Worm (Caenorhabditis elegans) whole organism, early embryonic: Measurements from ENCODE around the gene Y113G7B.11.

Source experiments
- B0310.2 ChIP-seq: sonication (generic microtip); optimal IDR thresholded peaks from 2 replicates; lab custom pipeline; 2016; ENCODE audit warnings: mild to moderate bottlenecking, missing genetic modification characterization, missing compliant biosample characterization
- F13C5.2 ChIP-seq: sonication (generic microtip); optimal IDR thresholded peaks from 2 replicates; lab custom pipeline; 2017; ENCODE audit warnings: mild to moderate bottlenecking, missing genetic modification characterization, inconsistent platforms, missing compliant biosample characterization
- aly-1 ChIP-seq: sonication (generic microtip); optimal IDR thresholded peaks from 2 replicates; lab custom pipeline; 2016; ENCODE audit warnings: missing genetic modification characterization, missing compliant biosample characterization
- ama-1 ChIP-seq: fragments of 150-350 bp; optimal IDR thresholded peaks from 2 replicates; lab custom pipeline; 2014
- ceh-13 ChIP-seq: fragments of 200-800 bp; sonication (Bioruptor generic); optimal IDR thresholded peaks from 2 replicates; lab custom pipeline; 2018; ENCODE audit warnings: mild to moderate bottlenecking, missing genetic modification characterization, missing compliant biosample characterization
- ceh-36 ChIP-seq: sonication (generic microtip); optimal IDR thresholded peaks from 2 replicates; lab custom pipeline; 2016; ENCODE audit warnings: missing genetic modification characterization, inconsistent platforms, missing compliant biosample characterization
- ets-7 ChIP-seq: sonication (generic microtip); optimal IDR thresholded peaks from 2 replicates; lab custom pipeline; 2016; ENCODE audit warnings: missing genotype, missing genetic modification characterization, missing compliant biosample characterization
- flt-1 ChIP-seq: fragments of 200-800 bp; sonication (Bioruptor generic); IDR thresholded peaks from 2 replicates; pipeline ENCODE4 v1.3.6; 2022; ENCODE audit warnings: missing genetic modification characterization, missing compliant biosample characterization
- hmbx-1 ChIP-seq: sonication (generic microtip); optimal IDR thresholded peaks from 2 replicates; lab custom pipeline; 2016; ENCODE audit warnings: mild to moderate bottlenecking, missing genetic modification characterization, missing compliant biosample characterization
- hmg-4 ChIP-seq: fragments of 200-800 bp; sonication (Bioruptor generic); optimal IDR thresholded peaks from 2 replicates; lab custom pipeline; 2018; ENCODE audit warnings: mild to moderate bottlenecking, missing genetic modification characterization, missing compliant biosample characterization
- hnd-1 ChIP-seq: sonication (generic microtip); optimal IDR thresholded peaks from 2 replicates; lab custom pipeline; 2016; ENCODE audit warnings: missing genetic modification characterization, missing compliant biosample characterization
- pes-1 ChIP-seq: fragments of 200-800 bp; sonication (Bioruptor generic); IDR thresholded peaks from 2 replicates; pipeline ENCODE4 v1.3.6; 2022; ENCODE audit warnings: missing genetic modification reagents, missing genetic modification characterization, missing compliant biosample characterization
- scrt-1 ChIP-seq: fragments of 200-800 bp; sonication (Bioruptor generic); IDR thresholded peaks from 2 replicates; pipeline ENCODE4 v1.3.6; 2022; ENCODE audit warnings: missing genetic modification characterization, missing compliant biosample characterization
- sea-1 ChIP-seq: fragments of 200-800 bp; sonication (Bioruptor generic); conservative IDR thresholded peaks from 2 replicates; pipeline ENCODE4 v1.3.6; 2022; ENCODE audit warnings: missing genetic modification characterization, missing compliant biosample characterization
- tbx-11 ChIP-seq: fragments of 200-800 bp; sonication (Bioruptor generic); IDR thresholded peaks from 2 replicates; pipeline ENCODE4 v1.3.6; 2022; ENCODE audit warnings: missing genetic modification characterization, missing compliant biosample characterization
- tbx-37 ChIP-seq: fragments of 200-800 bp; sonication (Bioruptor generic); conservative IDR thresholded peaks from 2 replicates; pipeline ENCODE4 v1.3.6; 2022; ENCODE audit warnings: missing genetic modification reagents, missing genetic modification characterization, missing compliant biosample characterization
- tra-4 ChIP-seq: sonication (generic microtip); optimal IDR thresholded peaks from 2 replicates; lab custom pipeline; 2017; ENCODE audit warnings: missing genetic modification characterization, missing compliant biosample characterization

The Y113G7B.11 gene

DNA sequence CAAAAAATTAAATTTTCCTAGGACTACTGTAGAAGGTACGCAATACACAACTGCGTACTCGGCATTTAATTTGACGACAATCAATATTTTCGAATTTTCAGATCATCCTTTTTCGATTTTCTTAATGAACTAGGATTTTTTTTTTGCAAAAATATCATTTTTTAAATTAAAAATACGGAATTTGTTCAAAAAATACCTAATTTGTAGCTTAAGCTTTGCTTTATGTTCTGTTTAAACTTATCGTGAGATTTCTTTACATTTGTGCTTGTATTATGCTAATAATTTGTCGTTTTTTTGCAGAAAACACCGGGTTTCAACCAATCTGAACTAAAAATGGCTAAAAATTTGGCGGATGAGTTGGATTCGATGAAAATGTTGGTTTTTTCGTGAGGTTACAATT is 18.4 kb downstream of the Y113G7B.11 start, which contains the start of gene ftr-1:
Gene ftr-1, plus strand, starts transcription at position 301 of the 400 bp plus-strand sequence.
- TF ChIP-seq tra-4 (tag; lab: Kevin White, UChicago) = no peak
- TF ChIP-seq sea-1 (GFP tag; lab: Robert Waterston, UW) = no peak
- no peak for TF ChIP-seq tbx-37 (GFP tag; lab: Robert Waterston, UW)
- TF ChIP-seq F13C5.2 (tag; lab: Kevin White, UChicago) = no peak
- no peak for TF ChIP-seq ceh-13 (GFP tag; lab: Kevin White, UChicago)
- no peak for TF ChIP-seq B0310.2 (tag; lab: Kevin White, UChicago)

DNA sequence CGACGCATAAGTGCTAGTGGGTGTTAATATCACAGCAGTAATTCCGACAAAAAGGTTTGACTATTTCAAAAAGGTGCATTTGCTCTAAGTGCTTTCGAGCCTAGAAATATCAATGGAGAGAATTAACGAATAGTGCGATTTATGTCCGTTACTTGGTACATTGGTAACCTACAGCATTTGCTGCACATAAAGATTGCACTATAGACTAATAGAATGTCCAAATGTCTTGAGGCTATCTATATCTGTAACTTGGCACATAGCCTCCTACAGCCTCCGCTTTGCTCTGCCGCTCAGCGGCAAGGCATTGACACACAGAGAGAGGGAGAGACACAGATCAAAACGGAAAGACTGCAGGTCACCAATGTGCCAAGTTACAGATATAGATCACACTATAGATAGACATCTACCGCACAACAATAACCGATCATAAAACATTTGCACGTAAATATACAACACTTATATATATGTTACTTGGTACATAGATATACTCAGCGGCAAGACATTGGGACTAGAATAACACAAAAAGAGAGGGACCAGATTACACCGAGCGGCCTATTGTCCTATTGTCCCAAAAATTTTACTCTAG is 19.6 kb downstream of the Y113G7B.11 start, which contains the start of the genes srh-217 and Y113G7B.28:
Gene srh-217, minus strand, starts transcription at position 101 of the 586 bp plus-strand sequence.
Gene Y113G7B.28, plus strand, starts transcription at position 536 of the 586 bp plus-strand sequence.
- no peak for TF ChIP-seq pes-1 (GFP tag; lab: Robert Waterston, UW)
- TF ChIP-seq tbx-11 (GFP tag; lab: Robert Waterston, UW) = no peak
- no peak for TF ChIP-seq hmg-4 (GFP tag; lab: Kevin White, UChicago)
- TF ChIP-seq flt-1 = no peak
- TF ChIP-seq hmbx-1 = no peak
- TF ChIP-seq ceh-36 = no peak
- no peak for TF ChIP-seq hnd-1 (tag; lab: Kevin White, UChicago)
- no peak for TF ChIP-seq B0310.2 (tag; lab: Kevin White, UChicago)
- TF ChIP-seq F13C5.2 (tag; lab: Kevin White, UChicago) = no peak
- no peak for TF ChIP-seq ets-7 (tag; lab: Kevin White, UChicago)
- no peak for TF ChIP-seq ceh-13 (GFP tag; lab: Kevin White, UChicago)
- TF ChIP-seq sea-1 (GFP tag; lab: Robert Waterston, UW) = no peak
- no peak for TF ChIP-seq ama-1 (lab: Kevin White, UChicago)
- TF ChIP-seq tbx-37 (GFP tag; lab: Robert Waterston, UW) = no peak
- no peak for TF ChIP-seq tra-4 (tag; lab: Kevin White, UChicago)
- TF ChIP-seq scrt-1 (GFP tag; lab: Robert Waterston, UW) = no peak
- no peak for TF ChIP-seq aly-1 (tag; lab: Kevin White, UChicago)

DNA sequence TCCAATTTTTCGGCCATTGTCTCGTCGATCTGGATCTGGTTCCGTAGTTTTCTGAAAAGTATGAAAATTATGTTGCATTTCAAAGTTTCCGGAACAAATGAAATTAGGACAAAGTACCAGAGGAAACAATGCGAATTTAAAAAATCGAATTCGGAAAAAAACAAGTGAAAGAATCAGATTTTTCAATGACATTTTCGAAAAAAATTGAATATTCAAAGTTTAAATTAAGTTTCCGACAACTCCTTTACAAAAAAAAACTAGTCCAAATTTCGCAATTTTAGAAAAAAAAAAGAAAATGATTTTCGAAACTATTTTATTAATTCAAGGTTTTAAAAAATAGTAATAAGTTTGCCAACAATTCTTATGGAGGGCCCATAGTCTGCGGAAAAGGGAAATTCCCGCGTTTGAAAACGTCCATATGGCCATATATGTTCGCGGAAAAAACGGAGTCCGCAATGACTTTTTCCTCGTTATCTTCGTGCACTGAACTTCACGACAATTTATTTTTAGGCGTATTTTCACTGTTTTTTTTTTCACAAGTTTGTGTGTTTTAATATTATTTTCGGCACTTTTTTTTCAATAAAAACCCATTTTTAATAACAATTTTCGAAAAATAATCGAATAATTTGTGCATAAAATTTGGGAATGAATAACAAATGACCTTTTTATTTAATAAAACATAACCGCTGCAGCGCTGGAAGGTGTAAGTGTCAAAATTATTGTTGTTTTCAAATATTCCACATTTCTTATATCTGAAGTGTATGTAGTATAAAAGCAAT is 22.8 kb downstream of the Y113G7B.11 start, which contains the start of the genes fbxa-115 and Y113G7B.27:
Gene fbxa-115, minus strand, starts transcription at position 51 of the 779 bp plus-strand sequence.
Gene Y113G7B.27, plus strand, starts transcription at position 729 of the 779 bp plus-strand sequence.
- TF ChIP-seq aly-1 (tag; lab: Kevin White, UChicago) (no peak), tbx-37 (GFP tag; lab: Robert Waterston, UW) (no peak), ama-1 (lab: Kevin White, UChicago) (no peak), pes-1 (GFP tag; lab: Robert Waterston, UW) (no peak), ceh-13 (GFP tag; lab: Kevin White, UChicago) (no peak), flt-1 (no peak), ets-7 (tag; lab: Kevin White, UChicago) (no peak), tra-4 (tag; lab: Kevin White, UChicago) (no peak), B0310.2 (tag; lab: Kevin White, UChicago) (no peak), hmbx-1 (no peak), scrt-1 (GFP tag; lab: Robert Waterston, UW) (no peak), hmg-4 (GFP tag; lab: Kevin White, UChicago) (no peak), ceh-36 (no peak), sea-1 (GFP tag; lab: Robert Waterston, UW) (no peak)

DNA sequence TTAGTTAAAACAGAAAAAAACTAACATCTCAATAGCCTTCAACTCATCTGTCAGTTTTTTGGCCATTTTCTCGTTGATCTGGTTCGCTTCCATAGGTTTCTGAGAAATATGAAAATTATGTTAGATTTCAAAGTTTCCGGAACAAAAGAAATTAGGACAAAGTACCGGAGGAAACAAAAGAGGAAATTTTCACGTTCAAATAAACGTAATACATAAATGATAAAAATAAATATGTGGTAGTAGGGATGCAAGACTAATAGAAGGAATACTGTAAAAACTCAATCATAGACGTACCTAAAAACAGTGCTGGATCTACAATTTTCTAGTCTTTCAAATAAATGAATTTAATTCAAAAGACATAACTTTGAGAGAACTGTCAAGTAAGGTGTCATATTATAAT is 26.3 kb downstream of the Y113G7B.11 start, which contains the start of gene fbxa-116:
Gene fbxa-116, minus strand, starts transcription at position 101 of the 400 bp plus-strand sequence.
- no peak for TF ChIP-seq tra-4 (tag; lab: Kevin White, UChicago)
- no peak for TF ChIP-seq ceh-36
- no peak for TF ChIP-seq F13C5.2 (tag; lab: Kevin White, UChicago)
- TF ChIP-seq tbx-37 (GFP tag; lab: Robert Waterston, UW) = no peak
- no peak for TF ChIP-seq sea-1 (GFP tag; lab: Robert Waterston, UW)
- no peak for TF ChIP-seq ama-1 (lab: Kevin White, UChicago)
- TF ChIP-seq hnd-1 (tag; lab: Kevin White, UChicago) = no peak
- no peak for TF ChIP-seq hmbx-1
- no peak for TF ChIP-seq scrt-1 (GFP tag; lab: Robert Waterston, UW)
- TF ChIP-seq flt-1 = no peak
- TF ChIP-seq ets-7 (tag; lab: Kevin White, UChicago) = no peak

DNA sequence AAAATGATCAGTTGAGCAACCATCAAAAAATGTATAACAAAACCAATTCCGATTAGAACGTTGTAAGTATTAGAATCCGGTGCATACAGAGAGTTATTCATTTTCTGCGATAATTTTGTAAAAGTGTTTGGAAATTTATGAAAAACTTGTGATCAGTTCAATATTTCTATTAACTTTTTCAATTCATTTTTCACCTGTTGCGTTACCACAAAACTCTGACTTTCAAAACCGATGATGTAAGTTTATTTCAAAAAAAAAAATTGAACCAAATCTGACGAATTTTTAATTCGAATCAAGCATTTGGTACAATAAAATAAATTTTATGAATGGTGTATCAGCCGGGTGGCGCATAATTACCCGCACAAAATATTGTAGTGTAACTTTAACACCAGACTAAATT is 28.5 kb downstream of the Y113G7B.11 start, which contains the start of gene srz-16:
Gene srz-16, minus strand, starts transcription at position 101 of the 400 bp plus-strand sequence.
- TF ChIP-seq aly-1 (tag; lab: Kevin White, UChicago) (no peak), ceh-13 (GFP tag; lab: Kevin White, UChicago) (no peak), tbx-37 (GFP tag; lab: Robert Waterston, UW) (no peak), flt-1 (no peak), pes-1 (GFP tag; lab: Robert Waterston, UW) (no peak), B0310.2 (tag; lab: Kevin White, UChicago) (no peak), ceh-36 (no peak), ama-1 (lab: Kevin White, UChicago) (no peak)

DNA sequence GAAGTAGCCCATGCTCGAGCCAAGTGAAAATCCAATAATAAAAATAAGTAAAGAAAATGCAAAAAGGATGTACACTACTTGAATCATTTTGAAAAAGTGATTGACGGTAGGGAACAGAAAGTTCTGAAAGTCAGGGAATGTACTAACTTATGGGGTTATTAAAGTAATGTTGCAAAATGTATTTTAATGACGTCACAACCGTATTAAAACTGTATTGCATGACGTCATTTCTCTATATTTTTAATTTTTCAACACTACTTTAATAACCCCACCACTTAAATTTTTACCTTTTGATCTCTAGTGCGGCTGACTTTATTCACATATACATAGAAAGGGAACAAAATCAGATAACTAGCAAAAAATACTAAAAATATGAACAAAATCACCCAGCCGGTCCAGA is 32.8 kb downstream of the Y113G7B.11 start:
- TF ChIP-seq tbx-37 (GFP tag; lab: Robert Waterston, UW) (no peak), ets-7 (tag; lab: Kevin White, UChicago) (no peak), tra-4 (tag; lab: Kevin White, UChicago) (no peak)

DNA sequence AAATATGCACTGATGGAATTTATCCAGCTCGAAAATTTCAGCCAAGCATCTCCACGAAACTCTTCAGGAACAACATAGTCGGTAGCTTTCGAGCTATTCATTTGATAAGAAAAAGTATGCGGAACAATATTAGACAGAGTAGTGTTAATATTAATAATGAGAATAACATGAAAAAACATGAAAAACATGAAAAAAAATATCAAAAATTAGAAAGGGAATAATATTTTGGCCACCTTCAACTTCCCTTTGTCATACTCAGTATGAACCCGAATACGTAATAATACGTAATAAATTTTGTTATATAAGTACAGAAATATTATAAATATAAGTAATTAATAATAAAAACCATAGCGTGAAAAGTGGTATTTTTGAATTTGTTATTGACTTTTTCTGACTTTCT is 43.2 kb downstream of the Y113G7B.11 start, which contains the start of gene srw-39:
Gene srw-39, minus strand, starts transcription at position 101 of the 400 bp plus-strand sequence.
- TF ChIP-seq B0310.2 (tag; lab: Kevin White, UChicago) (no peak), sea-1 (GFP tag; lab: Robert Waterston, UW) (no peak), ets-7 (tag; lab: Kevin White, UChicago) (no peak), pes-1 (GFP tag; lab: Robert Waterston, UW) (no peak), ceh-13 (GFP tag; lab: Kevin White, UChicago) (no peak), hnd-1 (tag; lab: Kevin White, UChicago) (no peak), tbx-37 (GFP tag; lab: Robert Waterston, UW) (no peak), scrt-1 (GFP tag; lab: Robert Waterston, UW) (no peak), ceh-36 (no peak), hmbx-1 (no peak), hmg-4 (GFP tag; lab: Kevin White, UChicago) (no peak), F13C5.2 (tag; lab: Kevin White, UChicago) (no peak), tra-4 (tag; lab: Kevin White, UChicago) (no peak), flt-1 (no peak), tbx-11 (GFP tag; lab: Robert Waterston, UW) (no peak), aly-1 (tag; lab: Kevin White, UChicago) (no peak), ama-1 (lab: Kevin White, UChicago) (no peak)
